2 fruit fly cellular contexts compared by ENCODE assay signal in the genomic region with DNA sequence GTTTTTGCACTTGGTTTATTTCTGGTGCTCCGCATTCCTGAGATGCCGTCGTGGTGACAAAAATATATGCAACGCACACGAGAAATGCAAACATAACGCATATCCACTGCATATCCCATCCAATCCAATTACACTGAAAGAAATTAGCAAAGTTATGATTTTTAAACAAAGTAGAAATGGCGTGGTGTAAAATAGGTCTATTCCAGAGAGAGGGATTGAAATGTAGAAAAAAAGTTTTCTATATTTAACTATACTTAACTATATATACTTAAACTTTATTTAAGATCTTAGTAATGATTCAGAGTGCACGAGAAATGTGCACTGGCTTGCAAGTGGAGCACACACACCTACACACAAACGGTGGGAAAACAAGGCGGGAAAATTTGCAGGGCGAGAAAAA.
A peak's percentile ranks its signal among the peaks of the same experiment; 100 is the strongest.
TF ChIP-seq lines count a peak whose summit lies in the region.

No protein-coding gene starts in this region.

TF ChIP-seq in whole organism, embryonic, 481 proteins besides CTCF, POLR2A, EP300 and RAD21 (continued from another document):
- TF ChIP-seq CG32767 (GFP tag; IDR thresholded peaks at IDR 0.05; lab: Robert Waterston, UW) = no peak
- TF ChIP-seq CG12219 (GFP tag; optimal IDR thresholded peaks at IDR 0.05; lab: Kevin White, UChicago) = no peak
- TF ChIP-seq hkb (optimal IDR thresholded peaks at IDR 0.05; lab: Kevin White, UChicago) = no peak
- TF ChIP-seq hkb (GFP tag; IDR thresholded peaks at IDR 0.05; lab: Robert Waterston, UW) = no peak
- TF ChIP-seq Hr78 (GFP tag; optimal IDR thresholded peaks at IDR 0.05; lab: Kevin White, UChicago) = no peak
- TF ChIP-seq klu (GFP tag; IDR thresholded peaks at IDR 0.05; lab: Robert Waterston, UW) = no peak
- no peak for TF ChIP-seq CG12236 (GFP tag; optimal IDR thresholded peaks at IDR 0.05; lab: Kevin White, UChicago)
- no peak for TF ChIP-seq BtbVII (GFP tag; optimal IDR thresholded peaks at IDR 0.05; lab: Kevin White, UChicago)
- TF ChIP-seq Blimp-1 (GFP tag; optimal IDR thresholded peaks at IDR 0.05; lab: Kevin White, UChicago) = peak; percentile 15
- peak; percentile 5 for TF ChIP-seq phol (tag; optimal IDR thresholded peaks at IDR 0.05; lab: Kevin White, UChicago)
- TF ChIP-seq twi (tag; optimal IDR thresholded peaks at IDR 0.05; lab: Kevin White, UChicago) = no peak
- no peak for TF ChIP-seq Nf-YA (GFP tag; IDR thresholded peaks at IDR 0.05; lab: Robert Waterston, UW)
- no peak for TF ChIP-seq Nf-YC (tag; optimal IDR thresholded peaks at IDR 0.05; lab: Kevin White, UChicago)
- peak; percentile 1 for TF ChIP-seq zf30C (GFP tag; optimal IDR thresholded peaks at IDR 0.05; lab: Kevin White, UChicago)

TF ChIP-seq in whole organism, prepupa, 60 proteins besides CTCF, POLR2A, EP300 and RAD21 (continued from another document):
- TF ChIP-seq ss (GFP tag; optimal IDR thresholded peaks at IDR 0.05; lab: Kevin White, UChicago) (no peak), cyc (GFP tag; optimal IDR thresholded peaks at IDR 0.05; lab: Kevin White, UChicago) (no peak), fkh (GFP tag; optimal IDR thresholded peaks at IDR 0.05; lab: Kevin White, UChicago) (no peak), CG10669 (GFP tag; optimal IDR thresholded peaks at IDR 0.05; lab: Kevin White, UChicago) (peak; percentile 12), Blimp-1 (GFP tag; optimal IDR thresholded peaks at IDR 0.05; lab: Kevin White, UChicago) (no peak), Sox102F (GFP tag; optimal IDR thresholded peaks at IDR 0.05; lab: Kevin White, UChicago) (no peak), fd85E (GFP tag; optimal IDR thresholded peaks at IDR 0.05; lab: Kevin White, UChicago) (no peak), acj6 (GFP tag; optimal IDR thresholded peaks at IDR 0.05; lab: Kevin White, UChicago) (peak; percentile 7), esn (GFP tag; optimal IDR thresholded peaks at IDR 0.05; lab: Kevin White, UChicago) (no peak), Sox14 (GFP tag; optimal IDR thresholded peaks at IDR 0.05; lab: Kevin White, UChicago) (no peak), vri (GFP tag; optimal IDR thresholded peaks at IDR 0.05; lab: Kevin White, UChicago) (no peak), CG6854 (GFP tag; optimal IDR thresholded peaks at IDR 0.05; lab: Kevin White, UChicago) (no peak), net (GFP tag; optimal IDR thresholded peaks at IDR 0.05; lab: Kevin White, UChicago) (peak; percentile 50), Smox (GFP tag; optimal IDR thresholded peaks at IDR 0.05; lab: Kevin White, UChicago) (no peak), CG11294 (GFP tag; IDR thresholded peaks at IDR 0.05; lab: Robert Waterston, UW) (no peak), Eip93F (GFP tag; optimal IDR thresholded peaks at IDR 0.05; lab: Kevin White, UChicago) (no peak), salr (GFP tag; optimal IDR thresholded peaks at IDR 0.05; lab: Kevin White, UChicago) (peak in 1 of 2 experiments; percentile 43), Eip75B (GFP tag; optimal IDR thresholded peaks at IDR 0.05; lab: Kevin White, UChicago) (no peak), Lpt (GFP tag; optimal IDR thresholded peaks at IDR 0.05; lab: Kevin White, UChicago) (peak; percentile 66), CG8319 (GFP tag; optimal IDR thresholded peaks at IDR 0.05; lab: Kevin White, UChicago) (no peak), CG16779 (tag; optimal IDR thresholded peaks at IDR 0.05; lab: Kevin White, UChicago) (no peak), Met (GFP tag; optimal IDR thresholded peaks at IDR 0.05; lab: Kevin White, UChicago) (no peak), eg (GFP tag; IDR thresholded peaks at IDR 0.05; lab: Robert Waterston, UW) (no peak), Hr38 (GFP tag; optimal IDR thresholded peaks at IDR 0.05; lab: Kevin White, UChicago) (no peak), CG4318 (GFP tag; optimal IDR thresholded peaks at IDR 0.05; lab: Kevin White, UChicago) (peak; percentile 4), dac (GFP tag; optimal IDR thresholded peaks at IDR 0.05; lab: Kevin White, UChicago) (no peak), CG9139 (GFP tag; optimal IDR thresholded peaks at IDR 0.05; lab: Kevin White, UChicago) (no peak), Hr4 (GFP tag; optimal IDR thresholded peaks at IDR 0.05; lab: Kevin White, UChicago) (peak; percentile 69), CG15336 (GFP tag; IDR thresholded peaks at IDR 0.05; lab: Robert Waterston, UW) (no peak), lz (GFP tag; optimal IDR thresholded peaks at IDR 0.05; lab: Kevin White, UChicago) (no peak)
TF ChIP-seq in whole organism, prepupa: peak in this region for 17.
